Worm (Caenorhabditis elegans) whole organism, midembryonic: ENCODE measurements around the gene F38H4.5.

Experiments
- T22C8.4 ChIP-seq: fragments of 200-800 bp; sonication (Bioruptor generic); IDR thresholded peaks from 2 replicates; pipeline ENCODE4 v1.3.6; 2022; ENCODE audit warnings: missing genetic modification characterization, missing compliant biosample characterization
- flt-1 ChIP-seq: fragments of 200-800 bp; sonication (Bioruptor generic); IDR thresholded peaks from 2 replicates; pipeline ENCODE4 v1.3.6; 2022; ENCODE audit warnings: missing genetic modification characterization, missing compliant biosample characterization
- klf-2 ChIP-seq: fragments of 200-800 bp; sonication (Bioruptor generic); conservative IDR thresholded peaks from 2 replicates; pipeline ENCODE4 v1.3.6; 2022; ENCODE audit warnings: missing genetic modification reagents, missing genetic modification characterization, missing compliant biosample characterization

- TF ChIP-seq T22C8.4 (GFP tag; lab: Robert Waterston, UW) (no peak), flt-1 (no peak), klf-2 (GFP tag; lab: Robert Waterston, UW) (no peak)
Measured at ce11 chrIV:11901215-11901614, 49.2 kb downstream of the F38H4.5 start.
